Worm (Caenorhabditis elegans): Measurements from ENCODE around the gene fbxb-117.

The fbxb-117 gene

ce11 chrV:19285921-19286320, 3.5 kb downstream of the fbxb-117 start:
- TF ChIP-seq alr-1 (tag; optimal IDR thresholded peaks at IDR 0.05) (no peak), mbf-1 (tag; optimal IDR thresholded peaks at IDR 0.05) (no peak)

ce11 chrV:19288073-19288805, 5.8 kb downstream of the fbxb-117 start, which contains the start of the genes F55C9.3 and fbxb-57:
F55C9.3 (minus strand) TSS chrV:19288173.
fbxb-57 (plus strand) TSS chrV:19288755.
- no peak for TF ChIP-seq nhr-23 (tag; optimal IDR thresholded peaks at IDR 0.05)
- TF ChIP-seq skn-1 (tag; optimal IDR thresholded peaks at IDR 0.05), result no peak
- no peak for TF ChIP-seq aly-2 (tag; optimal IDR thresholded peaks at IDR 0.05)
- no peak for TF ChIP-seq nhr-6 (tag; optimal IDR thresholded peaks at IDR 0.05)
- no peak for TF ChIP-seq ZK546.5 (tag; optimal IDR thresholded peaks at IDR 0.05)
- no peak for TF ChIP-seq lin-11 (tag; optimal IDR thresholded peaks at IDR 0.05)
- no peak for TF ChIP-seq unc-55 (GFP tag; optimal IDR thresholded peaks at IDR 0.05)
- TF ChIP-seq nhr-77 (tag; optimal IDR thresholded peaks at IDR 0.05), result no peak
- TF ChIP-seq nhr-21 (tag; optimal IDR thresholded peaks at IDR 0.05), result no peak
- no peak for TF ChIP-seq F13H6.1 (tag; optimal IDR thresholded peaks at IDR 0.05)
- no peak for TF ChIP-seq lin-13 (GFP tag; optimal IDR thresholded peaks at IDR 0.05)
- no peak for TF ChIP-seq C34F6.9 (tag; optimal IDR thresholded peaks at IDR 0.05)
- TF ChIP-seq ama-1 (optimal IDR thresholded peaks at IDR 0.05), result no peak
- no peak for TF ChIP-seq nhr-25 (tag; optimal IDR thresholded peaks at IDR 0.05)
- no peak for TF ChIP-seq ztf-11 (tag; optimal IDR thresholded peaks at IDR 0.05)
- no peak for TF ChIP-seq unc-39 (tag; optimal IDR thresholded peaks at IDR 0.05)
- TF ChIP-seq peb-1 (tag; optimal IDR thresholded peaks at IDR 0.05), result no peak

ce11 chrV:19293025-19293424, 10.6 kb downstream of the fbxb-117 start, which contains the start of gene F55C9.5:
F55C9.5 (minus strand) TSS chrV:19293125.
- TF ChIP-seq nhr-129 (tag; optimal IDR thresholded peaks at IDR 0.05), result no peak
- no peak for TF ChIP-seq snpc-4 (tag; optimal IDR thresholded peaks at IDR 0.05)
- no peak for TF ChIP-seq lin-11 (tag; optimal IDR thresholded peaks at IDR 0.05)
- TF ChIP-seq ztf-1 (GFP tag; conservative IDR thresholded peaks at IDR 0.05), result no peak
- no peak for TF ChIP-seq ZK546.5 (tag; optimal IDR thresholded peaks at IDR 0.05)
- no peak for TF ChIP-seq mdl-1 (tag; optimal IDR thresholded peaks at IDR 0.05)
- TF ChIP-seq unc-55 (GFP tag; optimal IDR thresholded peaks at IDR 0.05), result no peak
- no peak for TF ChIP-seq unc-62 (GFP tag; optimal IDR thresholded peaks at IDR 0.05)
- no peak for TF ChIP-seq sma-3 (GFP tag; optimal IDR thresholded peaks at IDR 0.05)
- no peak for TF ChIP-seq fos-1 (tag; optimal IDR thresholded peaks at IDR 0.05)

ce11 chrV:19296723-19297122, 14.3 kb downstream of the fbxb-117 start, which contains the start of gene F55C9.6:
F55C9.6 (minus strand) TSS chrV:19296823.
- TF ChIP-seq lin-11 (tag; optimal IDR thresholded peaks at IDR 0.05) (no peak), nhr-77 (tag; optimal IDR thresholded peaks at IDR 0.05) (no peak), lin-39 (tag; optimal IDR thresholded peaks at IDR 0.05) (no peak), mbf-1 (tag; optimal IDR thresholded peaks at IDR 0.05) (no peak), unc-39 (tag; optimal IDR thresholded peaks at IDR 0.05) (no peak), ZK546.5 (tag; optimal IDR thresholded peaks at IDR 0.05) (no peak), fos-1 (tag; optimal IDR thresholded peaks at IDR 0.05) (no peak), gmeb-1 (tag; optimal IDR thresholded peaks at IDR 0.05) (no peak), unc-62 (GFP tag; optimal IDR thresholded peaks at IDR 0.05) (no peak), sma-9 (GFP tag; optimal IDR thresholded peaks at IDR 0.05) (no peak), sma-9 (tag; optimal IDR thresholded peaks at IDR 0.05) (no peak), elt-3 (tag; optimal IDR thresholded peaks at IDR 0.05) (no peak), nhr-10 (tag; optimal IDR thresholded peaks at IDR 0.05) (no peak), crh-2 (tag; optimal IDR thresholded peaks at IDR 0.05) (no peak), mdl-1 (tag; optimal IDR thresholded peaks at IDR 0.05) (no peak), zag-1 (tag; optimal IDR thresholded peaks at IDR 0.05) (no peak), egl-27 (tag; optimal IDR thresholded peaks at IDR 0.05) (no peak)

ce11 chrV:19297510-19297909, 15.1 kb downstream of the fbxb-117 start, which contains the start of gene fbxb-60:
fbxb-60 (plus strand) TSS chrV:19297810.
- TF ChIP-seq mab-5 (tag; optimal IDR thresholded peaks at IDR 0.05) (no peak), ztf-11 (tag; optimal IDR thresholded peaks at IDR 0.05) (no peak), sem-4 (tag; optimal IDR thresholded peaks at IDR 0.05) (no peak), dmd-4 (tag; optimal IDR thresholded peaks at IDR 0.05) (no peak), lin-39 (tag; optimal IDR thresholded peaks at IDR 0.05) (no peak), ztf-1 (GFP tag; conservative IDR thresholded peaks at IDR 0.05) (no peak), lsy-2 (tag; optimal IDR thresholded peaks at IDR 0.05) (no peak), alr-1 (tag; optimal IDR thresholded peaks at IDR 0.05) (no peak), egl-27 (tag; optimal IDR thresholded peaks at IDR 0.05) (no peak), nhr-237 (tag; optimal IDR thresholded peaks at IDR 0.05) (no peak), ceh-82 (tag; optimal IDR thresholded peaks at IDR 0.05) (no peak)

Data from whole organism, L2 larva.